Fruit fly (Drosophila melanogaster): ENCODE data around the gene ksh.

ksh gene

dm6 chrX:19494285-19494684 is 507 bp downstream of the ksh start, which contains the start of gene CG12204:
Gene CG12204 (minus strand): TSS chrX:19494401.
- TF ChIP-seq bcd (GFP tag; optimal IDR thresholded peaks at IDR 0.05) = no peak
- TF ChIP-seq croc (GFP tag; conservative IDR thresholded peaks at IDR 0.05) = no peak
- no peak for TF ChIP-seq Atf3 (GFP tag; optimal IDR thresholded peaks at IDR 0.05)
- TF ChIP-seq CG34376 (GFP tag; optimal IDR thresholded peaks at IDR 0.05) = no peak
- no peak for TF ChIP-seq dimm (GFP tag; IDR thresholded peaks at IDR 0.05)
- TF ChIP-seq org-1 (GFP tag; optimal IDR thresholded peaks at IDR 0.05) = no peak
- TF ChIP-seq fd3F (GFP tag; optimal IDR thresholded peaks at IDR 0.05) = no peak
- TF ChIP-seq Deaf1 (tag; optimal IDR thresholded peaks at IDR 0.05) = no peak
- no peak for TF ChIP-seq slp2 (GFP tag; optimal IDR thresholded peaks at IDR 0.05)
- TF ChIP-seq CG31388 (GFP tag; optimal IDR thresholded peaks at IDR 0.05) = no peak
- TF ChIP-seq trem (tag; optimal IDR thresholded peaks at IDR 0.05) = no peak
- TF ChIP-seq CG16863 (GFP tag; optimal IDR thresholded peaks at IDR 0.05) = peak; percentile 28
- TF ChIP-seq yki (optimal IDR thresholded peaks at IDR 0.05) = no peak
- no peak for TF ChIP-seq Doc2 (GFP tag; IDR thresholded peaks at IDR 0.05)
- TF ChIP-seq pfk (GFP tag; optimal IDR thresholded peaks at IDR 0.05) = no peak
- TF ChIP-seq repo (GFP tag; optimal IDR thresholded peaks at IDR 0.05) = no peak
- TF ChIP-seq lmd (GFP tag; IDR thresholded peaks at IDR 0.05) = no peak; the same call in 1 of the 2 replicates
- no peak for TF ChIP-seq gcm2 (GFP tag; optimal IDR thresholded peaks at IDR 0.05)
- TF ChIP-seq gro (GFP tag; optimal IDR thresholded peaks at IDR 0.05) = no peak
- no peak for TF ChIP-seq z (GFP tag; IDR thresholded peaks at IDR 0.05)
- TF ChIP-seq Gsc (GFP tag; IDR thresholded peaks at IDR 0.05) = no peak
- TF ChIP-seq row (GFP tag; IDR thresholded peaks at IDR 0.05) = no peak
- no peak for TF ChIP-seq Lim3 (GFP tag; IDR thresholded peaks at IDR 0.05)
- no peak for TF ChIP-seq CG8281 (tag; optimal IDR thresholded peaks at IDR 0.05)
- TF ChIP-seq CG10654 (GFP tag; optimal IDR thresholded peaks at IDR 0.05) = no peak
- TF ChIP-seq pzg (GFP tag; optimal IDR thresholded peaks at IDR 0.05) = peak; percentile 24
- TF ChIP-seq CG3407 (GFP tag; optimal IDR thresholded peaks at IDR 0.05) = no peak
- no peak for TF ChIP-seq cas (GFP tag; IDR thresholded peaks at IDR 0.05)
- TF ChIP-seq CTCF (GFP tag; optimal IDR thresholded peaks at IDR 0.05) = no peak
- no peak for TF ChIP-seq dmrt11E (tag; optimal IDR thresholded peaks at IDR 0.05)
- TF ChIP-seq CG17385 (GFP tag; optimal IDR thresholded peaks at IDR 0.05) = peak; percentile 23
- TF ChIP-seq CG12155 (GFP tag; optimal IDR thresholded peaks at IDR 0.05) = no peak
- no peak for TF ChIP-seq trh (GFP tag; optimal IDR thresholded peaks at IDR 0.05)
- TF ChIP-seq dati (GFP tag; IDR thresholded peaks at IDR 0.05) = no peak
- TF ChIP-seq tap (tag; optimal IDR thresholded peaks at IDR 0.05) = no peak
- no peak for TF ChIP-seq CG7271 (tag; optimal IDR thresholded peaks at IDR 0.05)
- 0 out of 3 replicates have a peak, but pooled peaks have one; percentile 40 for TF ChIP-seq Dbx (GFP tag; IDR thresholded peaks at IDR 0.05)
- no peak for TF ChIP-seq unpg (GFP tag; optimal IDR thresholded peaks at IDR 0.05)
- no peak for TF ChIP-seq tgo (GFP tag; IDR thresholded peaks at IDR 0.05)
- TF ChIP-seq CG33557 (GFP tag; optimal IDR thresholded peaks at IDR 0.05) = no peak
- TF ChIP-seq mld (GFP tag; IDR thresholded peaks at IDR 0.05; ENCODE audit: partially characterized antibody) = no peak
- TF ChIP-seq tx (GFP tag; optimal IDR thresholded peaks at IDR 0.05) = no peak
- peak; percentile 57 for TF ChIP-seq MBD-R2 (GFP tag; IDR thresholded peaks at IDR 0.05)
- no peak for TF ChIP-seq sqz (GFP tag; optimal IDR thresholded peaks at IDR 0.05)
- no peak for TF ChIP-seq CG16815 (GFP tag; optimal IDR thresholded peaks at IDR 0.05)
- no peak for TF ChIP-seq stc (GFP tag; IDR thresholded peaks at IDR 0.05)
- no peak for TF ChIP-seq CG18599 (GFP tag; optimal IDR thresholded peaks at IDR 0.05)
- TF ChIP-seq Ptx1 (GFP tag; IDR thresholded peaks at IDR 0.05) = no peak
- TF ChIP-seq Rfx (GFP tag; IDR thresholded peaks at IDR 0.05) = peak; percentile 50
- no peak for TF ChIP-seq ara (GFP tag; IDR thresholded peaks at IDR 0.05)
- TF ChIP-seq CG17359 (tag; optimal IDR thresholded peaks at IDR 0.05) = no peak
- peak; percentile 11 for TF ChIP-seq CG13775 (GFP tag; optimal IDR thresholded peaks at IDR 0.05)
- TF ChIP-seq CG9727 (GFP tag; optimal IDR thresholded peaks at IDR 0.05) = no peak
- TF ChIP-seq Scr (GFP tag; IDR thresholded peaks at IDR 0.05; ENCODE audit: partially characterized antibody) = no peak
